Fruit fly (Drosophila melanogaster) whole organism, pupa: ENCODE measurements around the gene REPTOR.

Experiments
- CG12605 ChIP-seq: fragments of 200-800 bp; sonication (Bioruptor generic); IDR thresholded peaks from 2 replicates; pipeline ENCODE4 v1.3.6; 2022; ENCODE audit warnings: missing biosample characterization, missing genetic modification characterization
- CG9948 ChIP-seq: fragments of 200-800 bp; sonication (Bioruptor generic); optimal IDR thresholded peaks from 2 replicates; lab custom pipeline; 2018; ENCODE audit warnings: missing biosample characterization, mild to moderate bottlenecking, missing genetic modification characterization, moderate library complexity
- EcR ChIP-seq: fragments of 200-800 bp; sonication (Bioruptor generic); optimal IDR thresholded peaks from 3 replicates; lab custom pipeline; 2019; ENCODE audit warnings: missing biosample characterization, missing genetic modification characterization, mild to moderate bottlenecking, moderate library complexity, missing genetic modification reagents
- Snoo ChIP-seq: fragments of 200-800 bp; sonication (Bioruptor generic); optimal IDR thresholded peaks from 3 replicates; lab custom pipeline; 2017; ENCODE audit warnings: missing biosample characterization, mild to moderate bottlenecking, missing genetic modification characterization, inconsistent platforms
- gl ChIP-seq: fragments of 200-800 bp; sonication (Bioruptor generic); optimal IDR thresholded peaks from 2 replicates; lab custom pipeline; 2018; ENCODE audit warnings: missing biosample characterization, mild to moderate bottlenecking, missing genetic modification characterization
- rn ChIP-seq: fragments of 200-800 bp; sonication (Bioruptor generic); IDR thresholded peaks from 2 replicates; pipeline ENCODE4 v1.3.6; 2022; ENCODE audit warnings: missing biosample characterization, missing genetic modification characterization

DNA sequence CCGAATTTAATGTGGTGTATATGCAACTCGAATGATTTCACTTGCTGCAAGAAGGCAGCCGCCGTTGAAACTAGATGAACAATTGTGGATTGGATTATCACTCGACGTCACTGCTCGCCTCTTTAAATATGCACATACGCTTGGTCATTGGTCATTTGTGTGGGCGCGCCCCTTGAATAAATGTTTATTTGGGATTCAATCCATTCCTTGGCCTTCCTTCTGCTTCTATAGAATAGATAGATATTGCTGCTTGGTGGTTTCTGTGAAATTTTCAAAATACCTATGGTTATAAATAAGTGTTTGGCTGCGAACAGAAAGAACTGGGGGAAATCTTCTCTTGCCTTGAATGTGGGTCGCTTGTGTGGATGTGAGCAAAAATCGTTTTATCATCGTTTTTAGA is 21.5 kb upstream of the REPTOR start:
- TF ChIP-seq gl (tag; lab: Kevin White, UChicago) (no peak), CG9948 (tag; lab: Kevin White, UChicago) (no peak), rn (GFP tag; lab: Robert Waterston, UW) (no peak), Snoo (tag; lab: Kevin White, UChicago) (no peak), CG12605 (GFP tag; lab: Robert Waterston, UW) (no peak), EcR (no peak)
